Fruit fly (Drosophila melanogaster) whole organism, pupa: Measurements from ENCODE around the gene Ubc6.

ENCODE experiments used
- CG10348 ChIP-seq: fragments of 200-800 bp; sonication (Bioruptor generic); IDR thresholded peaks from 2 replicates; pipeline ENCODE4 v1.3.6; 2022; ENCODE audit warnings: missing biosample characterization, missing genetic modification characterization
- CG13204 ChIP-seq: fragments of 200-800 bp; sonication (Bioruptor generic); optimal IDR thresholded peaks from 2 replicates; lab custom pipeline; 2018; ENCODE audit warnings: missing biosample characterization, mild to moderate bottlenecking, missing genetic modification characterization, moderate library complexity
- CG14655 ChIP-seq: fragments of 200-800 bp; sonication (Bioruptor generic); optimal IDR thresholded peaks from 3 replicates; lab custom pipeline; 2017; ENCODE audit warnings: mild to moderate bottlenecking, missing biosample characterization, missing genetic modification reagents, missing genetic modification characterization
- CG15710 ChIP-seq: fragments of 200-800 bp; sonication (Bioruptor generic); optimal IDR thresholded peaks from 2 replicates; lab custom pipeline; 2018; ENCODE audit warnings: missing biosample characterization, mild to moderate bottlenecking, missing genetic modification characterization, moderate library complexity
- CG32121 ChIP-seq: fragments of 200-800 bp; sonication (Bioruptor generic); IDR thresholded peaks from 2 replicates; pipeline ENCODE4 v1.3.6; 2022; ENCODE audit warnings: missing biosample characterization, missing genetic modification characterization
- CG34367 ChIP-seq: fragments of 200-800 bp; sonication (Bioruptor generic); optimal IDR thresholded peaks from 2 replicates; lab custom pipeline; 2018; ENCODE audit warnings: missing biosample characterization, mild to moderate bottlenecking, missing genetic modification characterization
- CG8159 ChIP-seq: fragments of 200-800 bp; sonication (Bioruptor generic); optimal IDR thresholded peaks from 3 replicates; lab custom pipeline; 2018; ENCODE audit warnings: missing biosample characterization, mild to moderate bottlenecking, missing genetic modification characterization, moderate library complexity
- CG9948 ChIP-seq: fragments of 200-800 bp; sonication (Bioruptor generic); optimal IDR thresholded peaks from 2 replicates; lab custom pipeline; 2018; ENCODE audit warnings: missing biosample characterization, mild to moderate bottlenecking, missing genetic modification characterization, moderate library complexity
- EcR ChIP-seq: fragments of 200-800 bp; sonication (Bioruptor generic); optimal IDR thresholded peaks from 3 replicates; lab custom pipeline; 2019; ENCODE audit warnings: missing biosample characterization, missing genetic modification characterization, mild to moderate bottlenecking, moderate library complexity, missing genetic modification reagents
- Ets98B ChIP-seq: fragments of 200-800 bp; sonication (Bioruptor generic); IDR thresholded peaks from 2 replicates; pipeline ENCODE4 v1.3.6; 2022; ENCODE audit warnings: missing biosample characterization, missing genetic modification characterization
- Pif1B ChIP-seq: fragments of 200-800 bp; sonication (Bioruptor generic); optimal IDR thresholded peaks from 3 replicates; lab custom pipeline; 2016; ENCODE audit warnings: missing biosample characterization, missing genetic modification characterization
- Snoo ChIP-seq: fragments of 200-800 bp; sonication (Bioruptor generic); optimal IDR thresholded peaks from 3 replicates; lab custom pipeline; 2017; ENCODE audit warnings: missing biosample characterization, mild to moderate bottlenecking, missing genetic modification characterization, inconsistent platforms
- gl ChIP-seq: fragments of 200-800 bp; sonication (Bioruptor generic); optimal IDR thresholded peaks from 2 replicates; lab custom pipeline; 2018; ENCODE audit warnings: missing biosample characterization, mild to moderate bottlenecking, missing genetic modification characterization

DNA sequence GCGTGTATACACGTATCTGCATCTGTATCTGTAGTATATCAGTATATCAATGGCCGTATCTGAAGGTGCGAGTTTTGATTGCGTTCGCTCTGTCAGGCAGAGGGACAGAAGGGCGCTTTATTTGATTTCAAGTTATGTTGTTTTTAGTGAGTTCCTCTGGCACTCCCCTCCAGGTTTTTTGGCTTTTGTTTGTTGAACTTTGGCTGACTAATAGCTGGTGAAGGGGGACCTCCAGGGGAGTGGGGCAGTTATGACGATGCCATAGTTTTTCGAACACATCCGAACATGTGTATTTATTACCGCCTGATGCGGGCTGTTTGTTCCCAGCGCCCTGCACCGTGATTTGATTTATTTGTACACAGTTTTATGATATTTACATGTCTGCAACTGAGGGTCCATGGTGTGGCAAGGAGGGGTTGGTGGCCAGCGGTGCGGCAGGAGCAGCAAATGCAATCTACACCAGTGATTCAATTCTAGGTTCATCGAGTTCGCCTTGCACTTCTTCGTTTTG is 39.8 kb upstream of the Ubc6 start:
- no peak for TF ChIP-seq CG15710
- no peak for TF ChIP-seq CG13204 (GFP tag; lab: Kevin White, UChicago)
- TF ChIP-seq CG10348 (GFP tag; lab: Robert Waterston, UW), result no peak
- TF ChIP-seq gl (tag; lab: Kevin White, UChicago), result no peak
- no peak for TF ChIP-seq CG14655 (GFP tag; lab: Kevin White, UChicago)
- TF ChIP-seq Snoo (tag; lab: Kevin White, UChicago), result peak; percentile 1
- no peak for TF ChIP-seq Ets98B
- no peak for TF ChIP-seq CG9948 (tag; lab: Kevin White, UChicago)
- TF ChIP-seq EcR (GFP tag; lab: Kevin White, UChicago), result no peak
- no peak for TF ChIP-seq CG32121 (GFP tag; lab: Robert Waterston, UW)
- TF ChIP-seq Pif1B (GFP tag; lab: Kevin White, UChicago), result no peak
- no peak for TF ChIP-seq CG8159 (tag; lab: Kevin White, UChicago)
- TF ChIP-seq CG34367, result no peak
